Worm (Caenorhabditis elegans): Measurements from ENCODE around the gene pafo-1.

The pafo-1 gene

DNA sequence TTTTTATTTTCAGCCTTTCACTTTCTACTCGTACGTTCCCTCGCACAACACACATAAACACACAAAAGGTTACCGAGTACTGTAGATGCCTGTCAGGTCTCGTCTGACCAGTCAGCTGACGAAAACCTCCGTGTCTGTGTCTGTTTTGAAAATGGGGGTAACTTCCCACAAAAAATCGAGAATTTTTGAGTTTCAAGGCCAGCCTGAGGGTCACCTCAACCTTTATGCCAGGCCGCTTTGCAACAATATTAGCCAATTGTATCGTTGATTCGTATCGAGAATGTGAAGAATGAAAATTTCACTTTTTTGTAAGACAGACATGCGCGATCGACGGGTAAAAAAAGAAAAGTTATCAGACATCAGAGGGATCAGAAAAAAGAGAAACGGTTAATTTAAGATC is 9.6 kb downstream of the pafo-1 start:
- TF ChIP-seq scrt-1 (GFP tag; IDR thresholded peaks at IDR 0.05) = no peak
- no peak for TF ChIP-seq F13C5.2 (tag; optimal IDR thresholded peaks at IDR 0.05)
- no peak for TF ChIP-seq tbx-37 (GFP tag; conservative IDR thresholded peaks at IDR 0.05)
- TF ChIP-seq aly-1 (tag; optimal IDR thresholded peaks at IDR 0.05) = no peak
- TF ChIP-seq sea-1 (GFP tag; conservative IDR thresholded peaks at IDR 0.05) = no peak
- TF ChIP-seq B0310.2 (tag; optimal IDR thresholded peaks at IDR 0.05) = no peak
- no peak for TF ChIP-seq pes-1 (GFP tag; IDR thresholded peaks at IDR 0.05)
- TF ChIP-seq flt-1 (GFP tag; IDR thresholded peaks at IDR 0.05) = no peak
- TF ChIP-seq hmbx-1 (tag; optimal IDR thresholded peaks at IDR 0.05) = no peak
- no peak for TF ChIP-seq ceh-36 (tag; optimal IDR thresholded peaks at IDR 0.05)
- TF ChIP-seq ama-1 (optimal IDR thresholded peaks at IDR 0.05) = no peak
- TF ChIP-seq tbx-11 (GFP tag; IDR thresholded peaks at IDR 0.05) = no peak
- TF ChIP-seq ets-7 (tag; optimal IDR thresholded peaks at IDR 0.05) = no peak
- no peak for TF ChIP-seq ceh-13 (GFP tag; optimal IDR thresholded peaks at IDR 0.05)
- TF ChIP-seq hnd-1 (tag; optimal IDR thresholded peaks at IDR 0.05) = no peak

DNA sequence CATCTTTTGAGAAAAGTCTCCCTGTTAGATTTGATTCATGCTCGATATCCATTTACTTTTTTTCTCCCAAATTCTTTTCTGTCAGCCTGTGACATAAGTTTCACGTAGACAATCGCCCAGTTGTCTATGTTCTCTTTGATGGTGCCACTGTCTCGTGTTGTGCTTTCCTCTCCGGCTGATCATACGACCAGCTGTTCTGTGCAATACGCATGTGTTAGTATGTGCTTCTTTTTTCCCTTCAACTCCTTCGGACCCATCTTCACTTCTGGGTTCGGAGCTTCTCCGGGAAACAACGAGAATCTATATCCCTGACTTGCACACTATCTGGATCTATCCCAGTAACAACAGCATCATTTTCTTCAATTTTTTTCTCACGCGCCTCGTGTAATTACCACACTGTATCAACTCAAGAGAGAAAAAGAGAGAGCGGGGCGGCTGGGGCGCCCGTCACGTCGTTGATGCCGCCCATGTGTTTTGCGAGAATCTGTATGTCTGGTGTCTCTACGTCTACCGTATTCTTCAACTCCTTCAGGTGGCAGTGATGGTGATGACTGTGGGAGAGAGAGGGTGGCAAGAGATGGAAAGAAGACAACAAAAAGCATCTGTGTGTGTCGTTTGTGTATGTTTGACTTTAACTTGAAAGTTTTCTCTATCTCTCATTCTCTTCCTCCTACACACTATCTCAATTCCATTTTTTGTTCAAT is 10.5 kb downstream of the pafo-1 start:
- TF ChIP-seq tbx-11 (GFP tag; IDR thresholded peaks at IDR 0.05) = no peak
- TF ChIP-seq ets-7 (tag; optimal IDR thresholded peaks at IDR 0.05) = no peak
- no peak for TF ChIP-seq ama-1 (optimal IDR thresholded peaks at IDR 0.05)
- peak; percentile 60 for TF ChIP-seq hmg-4 (GFP tag; optimal IDR thresholded peaks at IDR 0.05)

DNA sequence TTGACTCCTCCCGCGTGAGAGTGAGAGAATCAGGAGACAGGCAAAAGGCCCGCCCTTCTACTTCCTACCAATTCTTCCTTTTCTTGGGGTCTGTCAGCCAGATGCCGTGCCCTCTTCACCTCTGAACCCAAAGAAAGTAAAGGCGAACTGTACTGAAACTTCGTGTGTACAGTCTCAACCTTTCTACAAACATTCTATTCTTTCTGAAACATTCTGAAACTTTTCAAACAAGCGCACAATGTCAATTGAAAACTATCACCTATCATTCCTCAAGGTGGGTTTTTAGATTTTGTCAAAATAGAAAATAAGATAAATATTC is 11.0 kb downstream of the pafo-1 start:
- no peak for TF ChIP-seq ets-7 (tag; optimal IDR thresholded peaks at IDR 0.05)
- no peak for TF ChIP-seq aly-1 (tag; optimal IDR thresholded peaks at IDR 0.05)
- no peak for TF ChIP-seq ceh-36 (tag; optimal IDR thresholded peaks at IDR 0.05)
- no peak for TF ChIP-seq tbx-11 (GFP tag; IDR thresholded peaks at IDR 0.05)
- no peak for TF ChIP-seq ceh-13 (GFP tag; optimal IDR thresholded peaks at IDR 0.05)
- no peak for TF ChIP-seq ama-1 (optimal IDR thresholded peaks at IDR 0.05)
- no peak for TF ChIP-seq pes-1 (GFP tag; IDR thresholded peaks at IDR 0.05)
- no peak for TF ChIP-seq scrt-1 (GFP tag; IDR thresholded peaks at IDR 0.05)
- TF ChIP-seq flt-1 (GFP tag; IDR thresholded peaks at IDR 0.05) = no peak
- TF ChIP-seq F13C5.2 (tag; optimal IDR thresholded peaks at IDR 0.05) = no peak
- no peak for TF ChIP-seq tra-4 (tag; optimal IDR thresholded peaks at IDR 0.05)
- no peak for TF ChIP-seq B0310.2 (tag; optimal IDR thresholded peaks at IDR 0.05)
- no peak for TF ChIP-seq hmbx-1 (tag; optimal IDR thresholded peaks at IDR 0.05)
- no peak for TF ChIP-seq sea-1 (GFP tag; conservative IDR thresholded peaks at IDR 0.05)
- TF ChIP-seq hnd-1 (tag; optimal IDR thresholded peaks at IDR 0.05) = no peak
- TF ChIP-seq hmg-4 (GFP tag; optimal IDR thresholded peaks at IDR 0.05) = no peak
- no peak for TF ChIP-seq tbx-37 (GFP tag; conservative IDR thresholded peaks at IDR 0.05)

DNA sequence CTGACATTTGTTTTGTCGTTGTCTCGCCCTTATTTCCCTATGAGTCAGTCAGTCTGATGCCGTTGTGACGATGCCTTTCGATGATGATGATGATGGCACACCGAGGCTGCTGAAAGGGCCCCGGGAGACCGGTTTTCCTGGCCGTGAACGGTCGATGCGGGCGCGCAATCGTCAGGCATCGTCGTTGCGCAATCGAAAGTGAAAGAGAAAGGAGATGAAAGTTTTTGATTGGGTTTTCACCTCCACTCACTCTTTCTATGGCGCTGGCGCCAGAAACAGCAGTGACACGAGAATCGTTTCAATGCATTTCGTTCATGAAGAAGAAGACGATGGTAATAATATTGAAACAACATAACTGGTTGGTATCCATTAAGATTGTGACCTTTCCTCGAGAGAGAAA is 11.5 kb downstream of the pafo-1 start:
- no peak for TF ChIP-seq ets-7 (tag; optimal IDR thresholded peaks at IDR 0.05)
- no peak for TF ChIP-seq tbx-37 (GFP tag; conservative IDR thresholded peaks at IDR 0.05)

DNA sequence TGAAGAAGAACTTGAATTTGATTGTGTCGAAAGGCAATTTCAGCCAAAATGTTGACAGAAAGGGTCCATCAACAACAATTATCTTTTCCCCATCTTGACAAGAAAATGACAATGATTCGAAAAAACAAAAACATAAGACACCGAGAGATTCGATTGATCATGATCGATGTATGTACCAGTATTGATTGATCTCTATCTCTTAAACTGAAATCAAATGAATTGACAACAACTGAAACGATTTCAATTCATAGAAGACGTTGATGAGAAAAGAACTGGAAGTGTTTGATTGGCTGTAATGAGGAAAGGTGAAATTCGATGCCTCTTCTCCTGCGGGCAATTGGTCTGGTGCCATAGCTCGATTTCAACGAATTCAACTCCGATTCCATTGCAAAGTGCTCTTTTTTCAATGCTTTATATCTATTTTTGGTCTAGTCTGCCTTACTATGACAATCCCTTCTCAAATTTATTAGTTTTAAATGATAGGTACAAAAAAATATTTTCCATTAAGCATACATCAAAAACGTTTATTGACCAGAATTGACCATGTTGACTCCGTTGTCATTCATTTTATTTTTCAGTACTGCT is 12.0 kb downstream of the pafo-1 start:
- TF ChIP-seq flt-1 (GFP tag; IDR thresholded peaks at IDR 0.05) = no peak
- no peak for TF ChIP-seq ama-1 (optimal IDR thresholded peaks at IDR 0.05)
- no peak for TF ChIP-seq tra-4 (tag; optimal IDR thresholded peaks at IDR 0.05)
- no peak for TF ChIP-seq tbx-37 (GFP tag; conservative IDR thresholded peaks at IDR 0.05)
- no peak for TF ChIP-seq sea-1 (GFP tag; conservative IDR thresholded peaks at IDR 0.05)
- no peak for TF ChIP-seq aly-1 (tag; optimal IDR thresholded peaks at IDR 0.05)
- no peak for TF ChIP-seq hmg-4 (GFP tag; optimal IDR thresholded peaks at IDR 0.05)
- no peak for TF ChIP-seq ets-7 (tag; optimal IDR thresholded peaks at IDR 0.05)
- TF ChIP-seq scrt-1 (GFP tag; IDR thresholded peaks at IDR 0.05) = no peak
- no peak for TF ChIP-seq B0310.2 (tag; optimal IDR thresholded peaks at IDR 0.05)
- TF ChIP-seq pes-1 (GFP tag; IDR thresholded peaks at IDR 0.05) = no peak
- TF ChIP-seq ceh-36 (tag; optimal IDR thresholded peaks at IDR 0.05) = no peak
- no peak for TF ChIP-seq tbx-11 (GFP tag; IDR thresholded peaks at IDR 0.05)
- TF ChIP-seq F13C5.2 (tag; optimal IDR thresholded peaks at IDR 0.05) = no peak
- no peak for TF ChIP-seq ceh-13 (GFP tag; optimal IDR thresholded peaks at IDR 0.05)
- TF ChIP-seq hnd-1 (tag; optimal IDR thresholded peaks at IDR 0.05) = no peak
- no peak for TF ChIP-seq hmbx-1 (tag; optimal IDR thresholded peaks at IDR 0.05)

DNA sequence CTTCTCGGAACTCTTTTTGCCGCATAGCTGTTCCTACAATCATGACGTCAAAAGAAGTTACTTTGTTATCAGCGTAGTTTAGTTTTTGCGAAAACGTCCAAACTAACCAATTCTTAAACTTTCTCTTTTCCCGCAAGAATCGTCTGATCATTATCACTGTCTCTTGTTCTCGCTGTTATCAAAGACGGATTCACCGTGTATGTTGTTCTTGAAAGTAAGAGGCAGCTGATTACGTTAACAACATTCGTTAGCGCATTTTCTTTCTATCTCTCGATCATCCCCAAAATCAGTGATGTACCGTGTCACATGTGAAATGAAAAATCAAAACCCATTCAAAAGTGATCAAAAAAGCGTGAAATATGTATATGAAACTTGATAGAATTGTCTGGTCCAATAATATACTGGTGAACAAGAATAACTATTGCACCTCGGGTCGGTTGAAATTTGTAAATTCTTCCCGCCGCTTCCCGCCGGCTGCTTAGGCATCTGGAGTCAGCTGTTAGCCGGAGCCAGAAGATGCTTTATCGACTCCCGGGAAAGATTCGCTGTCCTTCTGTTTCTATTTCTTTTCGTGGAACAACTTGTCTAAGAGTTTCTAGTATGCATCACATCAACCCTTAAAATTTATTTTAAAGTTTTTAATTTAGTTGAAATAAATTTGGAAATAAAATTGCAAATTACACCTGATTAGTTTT is 13.1 kb downstream of the pafo-1 start:
- TF ChIP-seq ets-7 (tag; optimal IDR thresholded peaks at IDR 0.05) (no peak), tbx-11 (GFP tag; IDR thresholded peaks at IDR 0.05) (no peak), ama-1 (optimal IDR thresholded peaks at IDR 0.05) (no peak), tbx-37 (GFP tag; conservative IDR thresholded peaks at IDR 0.05) (no peak), tra-4 (tag; optimal IDR thresholded peaks at IDR 0.05) (no peak), hmbx-1 (tag; optimal IDR thresholded peaks at IDR 0.05) (no peak)

DNA sequence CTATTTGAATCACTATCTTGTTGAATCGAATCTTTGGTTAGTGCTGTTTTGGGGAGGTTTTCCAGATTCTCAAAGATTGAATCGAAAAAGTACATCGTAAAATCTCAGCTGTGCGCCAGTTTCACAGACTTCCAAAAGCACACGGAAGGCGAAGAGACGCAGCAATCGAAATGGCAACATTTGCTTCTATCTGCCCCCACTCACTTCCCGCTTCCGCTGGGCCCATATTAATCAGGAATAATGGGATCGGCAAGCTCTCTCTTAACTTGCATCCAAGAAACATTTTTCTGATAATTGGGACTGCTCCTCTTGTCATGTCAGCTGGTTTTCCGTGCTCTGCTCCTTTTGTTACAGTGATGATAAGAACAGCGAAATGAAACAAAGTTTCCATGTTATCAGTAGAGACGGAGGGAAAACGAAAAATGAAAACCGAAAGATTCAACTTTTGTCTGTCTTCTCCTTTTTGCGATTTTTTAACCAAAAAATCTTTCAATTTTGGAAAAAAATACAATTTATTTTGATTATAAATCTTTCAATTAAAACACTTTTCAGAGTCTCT is 14.1 kb downstream of the pafo-1 start:
- no peak for TF ChIP-seq ama-1 (optimal IDR thresholded peaks at IDR 0.05)
- no peak for TF ChIP-seq hmbx-1 (tag; optimal IDR thresholded peaks at IDR 0.05)
- no peak for TF ChIP-seq tbx-37 (GFP tag; conservative IDR thresholded peaks at IDR 0.05)
- no peak for TF ChIP-seq aly-1 (tag; optimal IDR thresholded peaks at IDR 0.05)
- no peak for TF ChIP-seq ceh-36 (tag; optimal IDR thresholded peaks at IDR 0.05)
- TF ChIP-seq sea-1 (GFP tag; conservative IDR thresholded peaks at IDR 0.05) = no peak
- no peak for TF ChIP-seq tbx-11 (GFP tag; IDR thresholded peaks at IDR 0.05)
- TF ChIP-seq tra-4 (tag; optimal IDR thresholded peaks at IDR 0.05) = no peak
